Worm (Caenorhabditis elegans) whole organism, L2 larva: ENCODE measurements around the gene F49F1.4.

Experiments
- C34F6.9 ChIP-seq: fragments of 150-350 bp; optimal IDR thresholded peaks from 2 replicates; lab custom pipeline; 2014; ENCODE audit warnings: missing biosample characterization, missing genetic modification characterization
- F13H6.1 ChIP-seq: sonication (generic microtip); optimal IDR thresholded peaks from 2 replicates; lab custom pipeline; 2016; ENCODE audit warnings: missing genetic modification characterization, missing compliant biosample characterization
- R02D3.7 ChIP-seq: fragments of 150-350 bp; optimal IDR thresholded peaks from 2 replicates; lab custom pipeline; 2014; ENCODE audit warnings: missing biosample characterization, missing genetic modification characterization
- Y55F3AM.14 ChIP-seq: fragments of 200-800 bp; sonication (Bioruptor generic); optimal IDR thresholded peaks from 2 replicates; lab custom pipeline; 2018; ENCODE audit warnings: mild to moderate bottlenecking, missing genetic modification characterization, missing compliant biosample characterization
- ZK546.5 ChIP-seq: sonication (generic microtip); optimal IDR thresholded peaks from 2 replicates; lab custom pipeline; 2017; ENCODE audit warnings: missing biosample characterization, missing genetic modification characterization
- alr-1 ChIP-seq: fragments of 150-350 bp; optimal IDR thresholded peaks from 2 replicates; lab custom pipeline; 2014; ENCODE audit warnings: missing biosample characterization, missing genetic modification characterization
- aly-2 ChIP-seq: fragments of 150-350 bp; optimal IDR thresholded peaks from 2 replicates; lab custom pipeline; 2014; ENCODE audit warnings: missing biosample characterization, missing genetic modification characterization
- ama-1 ChIP-seq: fragments of 150-350 bp; optimal IDR thresholded peaks from 2 replicates; lab custom pipeline; 2018; ENCODE audit warnings: inconsistent platforms
- blmp-1 ChIP-seq: sonication (generic microtip); optimal IDR thresholded peaks from 2 replicates; lab custom pipeline; 2017; ENCODE audit warnings: missing genetic modification characterization, mild to moderate bottlenecking, missing compliant biosample characterization, antibody characterized with exemption, moderate library complexity; ENCODE audit not compliant: insufficient read depth
- ceh-16 ChIP-seq: fragments of 150-350 bp; optimal IDR thresholded peaks from 2 replicates; lab custom pipeline; 2014; ENCODE audit warnings: missing biosample characterization, missing genetic modification characterization
- ceh-82 ChIP-seq: fragments of 150-350 bp; optimal IDR thresholded peaks from 2 replicates; lab custom pipeline; 2014; ENCODE audit warnings: missing biosample characterization, missing genetic modification characterization
- crh-2 ChIP-seq: sonication (generic microtip); optimal IDR thresholded peaks from 2 replicates; lab custom pipeline; 2017; ENCODE audit warnings: missing biosample characterization, missing genetic modification characterization
- dmd-4 ChIP-seq: sonication (generic microtip); optimal IDR thresholded peaks from 2 replicates; lab custom pipeline; 2017; ENCODE audit warnings: missing biosample characterization, missing genetic modification characterization
- egl-27 ChIP-seq: sonication (generic microtip); optimal IDR thresholded peaks from 3 replicates; lab custom pipeline; 2017; ENCODE audit warnings: missing biosample characterization, missing genetic modification reagents, missing genetic modification characterization
- elt-1 ChIP-seq: fragments of 150-350 bp; optimal IDR thresholded peaks from 2 replicates; lab custom pipeline; 2014; ENCODE audit warnings: missing biosample characterization, missing genetic modification characterization
- elt-3 ChIP-seq: sonication (generic microtip); optimal IDR thresholded peaks from 2 replicates; lab custom pipeline; 2017; ENCODE audit warnings: missing biosample characterization, missing genetic modification characterization
- fos-1 ChIP-seq: fragments of 150-350 bp; optimal IDR thresholded peaks from 2 replicates; lab custom pipeline; 2014; ENCODE audit warnings: missing biosample characterization, missing genetic modification characterization
- gmeb-1 ChIP-seq: fragments of 150-350 bp; optimal IDR thresholded peaks from 2 replicates; lab custom pipeline; 2014; ENCODE audit warnings: missing biosample characterization, missing genetic modification characterization
- lin-11 ChIP-seq: fragments of 150-350 bp; sonication (generic microtip); optimal IDR thresholded peaks from 2 replicates; lab custom pipeline; 2014; ENCODE audit warnings: missing biosample characterization, missing genetic modification characterization, inconsistent platforms, mixed read lengths
- lin-13 ChIP-seq: fragments of 150-350 bp; optimal IDR thresholded peaks from 2 replicates; lab custom pipeline; 2014; ENCODE audit warnings: missing biosample characterization, missing genetic modification reagents, missing genetic modification characterization
- lin-39 ChIP-seq: fragments of 150-350 bp; optimal IDR thresholded peaks from 2 replicates; lab custom pipeline; 2014; ENCODE audit warnings: missing biosample characterization, missing genetic modification reagents, missing genetic modification characterization
- lsy-2 ChIP-seq, 2 experiments: fragments of 150-350 bp in 1 of 2; sonication (generic microtip) in 1 of 2; optimal IDR thresholded peaks; 2 replicates each; lab custom pipeline; 2014 to 2017; ENCODE audit warnings: missing biosample characterization in 2 of 2, missing genetic modification characterization in 2 of 2
- mab-5 ChIP-seq: fragments of 150-350 bp; optimal IDR thresholded peaks from 2 replicates; lab custom pipeline; 2014; ENCODE audit warnings: missing biosample characterization, missing genetic modification characterization
- mbf-1 ChIP-seq: sonication (generic microtip); optimal IDR thresholded peaks from 2 replicates; lab custom pipeline; 2017; ENCODE audit warnings: missing biosample characterization, missing genetic modification characterization
- mdl-1 ChIP-seq, 2 experiments: fragments of 150-350 bp in 1 of 2; sonication (generic microtip) in 1 of 2; optimal IDR thresholded peaks; 2 replicates each; lab custom pipeline; 2017; ENCODE audit warnings: missing biosample characterization in 2 of 2, missing genetic modification characterization in 2 of 2
- nhr-10 ChIP-seq: sonication (generic microtip); optimal IDR thresholded peaks from 2 replicates; lab custom pipeline; 2017; ENCODE audit warnings: missing biosample characterization, missing genetic modification characterization
- nhr-11 ChIP-seq: fragments of 150-350 bp; optimal IDR thresholded peaks from 2 replicates; lab custom pipeline; 2014; ENCODE audit warnings: missing biosample characterization, missing genetic modification characterization
- nhr-12 ChIP-seq: fragments of 150-350 bp; optimal IDR thresholded peaks from 2 replicates; lab custom pipeline; 2014; ENCODE audit warnings: missing biosample characterization, missing genetic modification characterization
- nhr-129 ChIP-seq: fragments of 150-350 bp; optimal IDR thresholded peaks from 2 replicates; lab custom pipeline; 2014; ENCODE audit warnings: missing biosample characterization, missing genetic modification characterization
- nhr-21 ChIP-seq: fragments of 150-350 bp; optimal IDR thresholded peaks from 2 replicates; lab custom pipeline; 2014; ENCODE audit warnings: missing biosample characterization, missing genetic modification characterization
- nhr-23 ChIP-seq: fragments of 150-350 bp; optimal IDR thresholded peaks from 2 replicates; lab custom pipeline; 2014; ENCODE audit warnings: missing biosample characterization, missing genetic modification reagents, missing genetic modification characterization
- nhr-237 ChIP-seq: fragments of 150-350 bp; optimal IDR thresholded peaks from 2 replicates; lab custom pipeline; 2014; ENCODE audit warnings: missing biosample characterization, missing genetic modification characterization
- nhr-25 ChIP-seq: fragments of 150-350 bp; sonication (generic microtip); optimal IDR thresholded peaks from 3 replicates; lab custom pipeline; 2014; ENCODE audit warnings: missing biosample characterization, missing genetic modification characterization
- nhr-6 ChIP-seq: fragments of 150-350 bp; optimal IDR thresholded peaks from 2 replicates; lab custom pipeline; 2014; ENCODE audit warnings: missing biosample characterization, missing genetic modification characterization
- nhr-77 ChIP-seq: fragments of 150-350 bp; optimal IDR thresholded peaks from 2 replicates; lab custom pipeline; 2014; ENCODE audit warnings: missing biosample characterization, missing genetic modification characterization
- peb-1 ChIP-seq: fragments of 150-350 bp; optimal IDR thresholded peaks from 2 replicates; lab custom pipeline; 2014; ENCODE audit warnings: missing biosample characterization, missing genetic modification characterization
- sem-4 ChIP-seq: fragments of 150-350 bp; optimal IDR thresholded peaks from 2 replicates; lab custom pipeline; 2014; ENCODE audit warnings: missing biosample characterization, missing genetic modification reagents, missing genetic modification characterization
- skn-1 ChIP-seq: sonication (generic microtip); optimal IDR thresholded peaks from 2 replicates; lab custom pipeline; 2017; ENCODE audit warnings: missing biosample characterization, missing genetic modification characterization
- sma-3 ChIP-seq: sonication (generic microtip); optimal IDR thresholded peaks from 2 replicates; lab custom pipeline; 2016; ENCODE audit warnings: missing genetic modification reagents, missing genetic modification characterization, missing compliant biosample characterization
- sma-9 ChIP-seq, 2 experiments: fragments of 150-350 bp in 1 of 2; sonication (generic microtip) in 1 of 2; optimal IDR thresholded peaks; 2 replicates each; lab custom pipeline; 2014 to 2016; ENCODE audit warnings: missing genetic modification characterization in 2 of 2, mild to moderate bottlenecking in 1 of 2, missing biosample characterization in 1 of 2, missing compliant biosample characterization in 1 of 2, missing genetic modification reagents in 1 of 2, moderate library complexity in 1 of 2
- snpc-4 ChIP-seq: fragments of 150-350 bp; optimal IDR thresholded peaks from 2 replicates; lab custom pipeline; 2014; ENCODE audit warnings: missing biosample characterization, missing genetic modification characterization
- unc-39 ChIP-seq: fragments of 150-350 bp; optimal IDR thresholded peaks from 2 replicates; lab custom pipeline; 2014; ENCODE audit warnings: missing biosample characterization, missing genetic modification characterization
- unc-55 ChIP-seq: fragments of 150-350 bp; sonication (generic microtip); optimal IDR thresholded peaks from 3 replicates; lab custom pipeline; 2014; ENCODE audit warnings: missing biosample characterization, missing genetic modification reagents, missing genetic modification characterization
- unc-62 ChIP-seq: fragments of 150-350 bp; optimal IDR thresholded peaks from 2 replicates; lab custom pipeline; 2014; ENCODE audit warnings: missing biosample characterization, missing genetic modification reagents, missing genetic modification characterization
- zag-1 ChIP-seq: fragments of 150-350 bp; optimal IDR thresholded peaks from 2 replicates; lab custom pipeline; 2014; ENCODE audit warnings: missing biosample characterization, missing genetic modification characterization
- ztf-1 ChIP-seq: fragments of 200-800 bp; sonication (Bioruptor generic); conservative IDR thresholded peaks from 2 replicates; pipeline ENCODE4 v1.3.6; 2022; ENCODE audit warnings: missing genetic modification characterization, missing compliant biosample characterization
- ztf-11 ChIP-seq: sonication (generic microtip); optimal IDR thresholded peaks from 2 replicates; lab custom pipeline; 2017; ENCODE audit warnings: missing biosample characterization, missing genetic modification characterization
- ztf-4 ChIP-seq: fragments of 150-350 bp; optimal IDR thresholded peaks from 2 replicates; lab custom pipeline; 2014; ENCODE audit warnings: missing biosample characterization, missing genetic modification characterization

Gene F49F1.4

DNA sequence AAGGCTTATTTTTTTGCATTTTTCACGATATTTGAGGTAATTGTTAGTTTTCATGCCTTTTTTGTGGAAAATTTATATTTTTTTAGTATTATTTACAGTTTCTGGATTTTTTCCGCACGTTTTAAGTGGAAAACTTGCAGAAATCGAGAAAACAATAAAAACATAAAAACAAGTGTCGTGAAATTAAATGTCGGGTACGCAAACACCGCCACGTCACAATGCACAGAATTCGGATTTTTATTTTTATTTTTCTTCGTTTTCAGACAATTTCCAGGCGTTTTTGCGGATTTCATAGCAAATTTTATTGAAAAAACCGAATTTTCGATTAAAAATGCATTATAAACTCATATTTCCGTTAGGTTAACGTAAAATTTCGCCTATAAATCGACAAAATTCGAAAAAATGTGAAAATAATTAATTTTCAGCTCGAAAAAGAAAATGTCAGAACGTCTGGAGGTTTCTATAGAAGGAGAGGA, 29.7 kb downstream of the F49F1.4 start, which contains the start of gene C35B1.2:
C35B1.2 (plus strand) TSS at position 426 of the 476 bp plus-strand sequence.
- TF ChIP-seq aly-2 (tag; lab: Kevin White, UChicago) (no peak), sem-4 (tag; lab: Kevin White, UChicago) (no peak), nhr-129 (tag; lab: Kevin White, UChicago) (no peak), mab-5 (tag; lab: Kevin White, UChicago) (no peak), sma-3 (GFP tag; lab: Kevin White, UChicago) (peak; percentile 37), crh-2 (tag; lab: Kevin White, UChicago) (peak; percentile 61), sma-9 (GFP tag; optimal IDR thresholded peaks at IDR 0.05; lab: Kevin White, UChicago) (no peak), sma-9 (tag; optimal IDR thresholded peaks at IDR 0.05; lab: Kevin White, UChicago) (no peak), nhr-25 (no peak), unc-39 (tag; lab: Kevin White, UChicago) (no peak), alr-1 (tag; lab: Kevin White, UChicago) (no peak), C34F6.9 (tag; lab: Kevin White, UChicago) (peak; percentile 20), egl-27 (no peak), zag-1 (tag; lab: Kevin White, UChicago) (no peak), lsy-2 (tag; optimal IDR thresholded peaks at IDR 0.05; lab: Kevin White, UChicago) (peak in 1 of 2 experiments; percentile 57), nhr-10 (tag; lab: Kevin White, UChicago) (no peak), unc-55 (peak; percentile 39)

DNA sequence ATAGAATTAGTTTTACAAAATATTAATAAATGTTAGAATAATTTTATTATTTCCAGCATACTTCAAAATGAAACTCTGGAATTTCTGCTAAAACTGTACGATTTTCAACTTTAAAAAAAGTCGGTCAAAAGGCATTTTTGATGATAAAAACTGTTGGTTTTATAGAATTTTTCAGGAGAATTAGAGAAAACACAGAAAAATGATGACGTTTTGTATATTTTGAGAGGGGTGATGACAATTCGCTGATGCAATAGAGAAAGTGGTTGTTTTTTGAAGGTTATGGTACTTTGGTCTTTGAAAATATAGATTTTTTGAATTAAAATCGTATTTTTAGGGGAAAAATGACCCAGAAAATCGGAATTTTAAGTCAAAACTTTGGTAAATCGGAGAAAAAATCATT, 30.5 kb downstream of the F49F1.4 start:
- TF ChIP-seq nhr-129 (tag; lab: Kevin White, UChicago): peak; percentile 68
- no peak for TF ChIP-seq Y55F3AM.14 (GFP tag; lab: Kevin White, UChicago)
- TF ChIP-seq ama-1: no peak
- no peak for TF ChIP-seq ceh-82
- no peak for TF ChIP-seq peb-1
- TF ChIP-seq ztf-11: no peak
- no peak for TF ChIP-seq elt-3 (tag; lab: Kevin White, UChicago)
- TF ChIP-seq nhr-12 (tag; lab: Kevin White, UChicago): no peak
- TF ChIP-seq ztf-4 (tag; lab: Kevin White, UChicago): no peak
- TF ChIP-seq gmeb-1 (tag; lab: Kevin White, UChicago): peak; percentile 2
- TF ChIP-seq lsy-2 (tag; optimal IDR thresholded peaks at IDR 0.05; lab: Kevin White, UChicago): peak in 1 of 2 experiments; percentile 5
- no peak for TF ChIP-seq dmd-4 (tag; lab: Kevin White, UChicago)
- TF ChIP-seq F13H6.1 (tag; lab: Kevin White, UChicago): no peak
- TF ChIP-seq C34F6.9 (tag; lab: Kevin White, UChicago): no peak
- peak; percentile 72 for TF ChIP-seq fos-1 (tag; lab: Kevin White, UChicago)
- TF ChIP-seq egl-27: no peak
- no peak for TF ChIP-seq lin-39 (tag; lab: Kevin White, UChicago)
- peak; percentile 26 for TF ChIP-seq blmp-1
- TF ChIP-seq snpc-4 (tag; lab: Kevin White, UChicago): no peak
- no peak for TF ChIP-seq mdl-1 (tag; optimal IDR thresholded peaks at IDR 0.05; lab: Kevin White, UChicago)
- TF ChIP-seq alr-1 (tag; lab: Kevin White, UChicago): no peak
- no peak for TF ChIP-seq ceh-16 (tag; lab: Kevin White, UChicago)
- no peak for TF ChIP-seq unc-55
- no peak for TF ChIP-seq nhr-23 (tag; lab: Kevin White, UChicago)
- no peak for TF ChIP-seq nhr-21 (tag; lab: Kevin White, UChicago)
- TF ChIP-seq nhr-10 (tag; lab: Kevin White, UChicago): no peak
- TF ChIP-seq sma-9 (GFP tag; optimal IDR thresholded peaks at IDR 0.05; lab: Kevin White, UChicago): peak; percentile 11
- TF ChIP-seq sma-9 (tag; optimal IDR thresholded peaks at IDR 0.05; lab: Kevin White, UChicago): no peak
- peak; percentile 45 for TF ChIP-seq sma-3 (GFP tag; lab: Kevin White, UChicago)
- TF ChIP-seq nhr-25: peak; percentile 14
- TF ChIP-seq mab-5 (tag; lab: Kevin White, UChicago): no peak
- TF ChIP-seq unc-62: no peak
- TF ChIP-seq lin-11 (tag; lab: Kevin White, UChicago): no peak
- no peak for TF ChIP-seq ztf-1 (GFP tag; lab: Robert Waterston, UW)
- no peak for TF ChIP-seq sem-4 (tag; lab: Kevin White, UChicago)
- TF ChIP-seq nhr-77 (tag; lab: Kevin White, UChicago): no peak
- TF ChIP-seq nhr-6 (tag; lab: Kevin White, UChicago): no peak
- TF ChIP-seq crh-2 (tag; lab: Kevin White, UChicago): peak; percentile 64
- no peak for TF ChIP-seq nhr-237
- TF ChIP-seq mbf-1 (tag; lab: Kevin White, UChicago): no peak
- TF ChIP-seq aly-2 (tag; lab: Kevin White, UChicago): no peak
- TF ChIP-seq ZK546.5 (tag; lab: Kevin White, UChicago): no peak
- no peak for TF ChIP-seq nhr-11 (tag; lab: Kevin White, UChicago)
- no peak for TF ChIP-seq unc-39 (tag; lab: Kevin White, UChicago)
- TF ChIP-seq zag-1 (tag; lab: Kevin White, UChicago): no peak
- no peak for TF ChIP-seq lin-13 (GFP tag; lab: Kevin White, UChicago)
- TF ChIP-seq R02D3.7: no peak
- TF ChIP-seq skn-1: peak; percentile 96
- no peak for TF ChIP-seq elt-1 (tag; lab: Kevin White, UChicago)
